Worm (Caenorhabditis elegans) whole organism, L3 larva: ENCODE measurements around the gene hrg-7.

Source experiments
- ZK546.5 ChIP-seq: sonication (generic microtip); optimal IDR thresholded peaks from 2 replicates; lab custom pipeline; 2017; ENCODE audit warnings: missing biosample characterization, missing genetic modification characterization
- elt-3 ChIP-seq, 3 experiments: fragments of 150-350 bp in 1 of 3; sonication (generic microtip) in 2 of 3; optimal IDR thresholded peaks; 2 replicates in 2 of 3; 4 replicates in 1 of 3; lab custom pipeline; 2014 to 2017; ENCODE audit warnings: missing biosample characterization in 3 of 3, missing genetic modification characterization in 3 of 3
- mdl-1 ChIP-seq: fragments of 150-350 bp; optimal IDR thresholded peaks from 2 replicates; lab custom pipeline; 2014; ENCODE audit warnings: missing biosample characterization, missing genetic modification characterization
- nhr-237 ChIP-seq: fragments of 150-350 bp; optimal IDR thresholded peaks from 2 replicates; lab custom pipeline; 2014; ENCODE audit warnings: missing biosample characterization, missing genetic modification characterization
- nhr-76 ChIP-seq: fragments of 150-350 bp; sonication (generic microtip); optimal IDR thresholded peaks from 5 replicates; lab custom pipeline; 2014; ENCODE audit warnings: missing biosample characterization, missing genetic modification characterization
- pqm-1 ChIP-seq: fragments of 150-350 bp; optimal IDR thresholded peaks from 2 replicates; lab custom pipeline; 2017; ENCODE audit warnings: missing biosample characterization, missing genetic modification characterization, inconsistent platforms
- snpc-4 ChIP-seq: fragments of 150-350 bp; optimal IDR thresholded peaks from 2 replicates; lab custom pipeline; 2014; ENCODE audit warnings: missing biosample characterization, missing genetic modification characterization
- unc-39 ChIP-seq: sonication (generic microtip); optimal IDR thresholded peaks from 4 replicates; lab custom pipeline; 2017; ENCODE audit warnings: missing biosample characterization, missing genetic modification characterization

DNA sequence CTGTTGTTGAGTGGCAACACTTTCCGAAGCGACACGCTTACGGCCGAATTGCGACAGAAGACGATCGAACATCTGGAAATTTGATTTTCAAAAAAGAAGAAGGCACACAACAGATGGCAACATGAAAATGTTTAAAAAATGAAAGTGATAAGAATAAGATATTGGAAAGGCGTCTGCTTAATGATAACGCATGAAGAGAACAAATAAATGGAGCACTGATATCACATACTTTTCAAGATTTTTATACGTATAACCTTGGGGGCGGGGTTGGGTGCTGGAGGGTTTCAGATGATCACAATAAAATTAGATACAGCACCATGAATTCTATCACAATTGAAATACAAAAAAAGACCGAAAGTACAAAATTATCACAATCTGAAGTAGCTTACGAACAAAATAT is 3.1 kb downstream of the hrg-7 start, which contains the start of gene C15C8.7:
- TF ChIP-seq unc-39 (tag; lab: Kevin White, UChicago), result no peak
- TF ChIP-seq elt-3 (tag; optimal IDR thresholded peaks at IDR 0.05; lab: Kevin White, UChicago), result no peak
- no peak for TF ChIP-seq nhr-237 (tag; lab: Kevin White, UChicago)
- peak; percentile 42 for TF ChIP-seq pqm-1
- TF ChIP-seq ZK546.5, result no peak
- no peak for TF ChIP-seq nhr-76 (tag; lab: Kevin White, UChicago)
- TF ChIP-seq snpc-4 (tag; lab: Kevin White, UChicago), result no peak
- no peak for TF ChIP-seq mdl-1 (tag; lab: Kevin White, UChicago)
